Worm (Caenorhabditis elegans): ENCODE measurements around the gene dyf-7.
A peak's percentile ranks its signal among the peaks of the same experiment; 100 is the strongest.

Gene dyf-7

ce11 chrX:9737730-9738129 is 39.3 kb downstream of the dyf-7 start, which contains the start of gene F15G9.5 (continued):
- TF ChIP-seq nhr-232 (tag; optimal IDR thresholded peaks at IDR 0.05), result no peak
- no peak for TF ChIP-seq T23F11.4 (GFP tag; optimal IDR thresholded peaks at IDR 0.05)
- no peak for TF ChIP-seq ama-1 (optimal IDR thresholded peaks at IDR 0.05)
- peak; percentile 45 for TF ChIP-seq ceh-14 (tag; optimal IDR thresholded peaks at IDR 0.05)

- TF ChIP-seq unc-55 (GFP tag; optimal IDR thresholded peaks at IDR 0.05), result no peak
- TF ChIP-seq unc-42 (tag; optimal IDR thresholded peaks at IDR 0.05), result no peak
- no peak for TF ChIP-seq ttx-3 (tag; optimal IDR thresholded peaks at IDR 0.05)
- no peak for TF ChIP-seq madf-2 (tag; optimal IDR thresholded peaks at IDR 0.05)
- TF ChIP-seq nhr-11 (tag; optimal IDR thresholded peaks at IDR 0.05), result no peak
- TF ChIP-seq pha-4 (tag; optimal IDR thresholded peaks at IDR 0.05), result no peak
- TF ChIP-seq unc-3 (GFP tag; conservative IDR thresholded peaks at IDR 0.05), result no peak
- no peak for TF ChIP-seq unc-3 (tag; optimal IDR thresholded peaks at IDR 0.05)
- TF ChIP-seq nfya-1 (tag; optimal IDR thresholded peaks at IDR 0.05), result no peak
Measured at ce11 chrX:9742058-9742457, 43.6 kb downstream of the dyf-7 start.

DNA sequence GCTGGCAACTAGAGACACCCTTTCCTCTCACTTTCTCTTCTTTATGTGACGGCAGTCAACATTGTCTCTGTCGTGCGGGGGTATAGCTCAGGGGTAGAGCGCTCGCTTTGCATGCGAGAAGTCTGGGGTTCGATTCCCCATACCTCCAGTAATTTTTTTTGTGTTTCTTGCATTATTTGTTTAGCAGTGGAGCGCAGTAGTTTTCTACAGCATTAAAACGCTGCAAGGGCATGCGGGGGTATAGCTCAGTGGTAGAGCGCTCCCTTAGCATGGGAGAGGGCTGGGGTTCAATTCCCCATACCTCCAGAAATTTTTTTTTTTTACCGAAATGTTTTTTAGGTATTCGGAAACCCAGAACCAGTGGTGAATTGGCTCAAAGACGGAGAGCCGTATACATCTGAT is 45.1 kb downstream of the dyf-7 start:
- TF ChIP-seq dmd-4 (tag; optimal IDR thresholded peaks at IDR 0.05; ENCODE audit: borderline replicate concordance) (peak; percentile 95), che-1 (tag; optimal IDR thresholded peaks at IDR 0.05) (peak; percentile 95), sox-2 (GFP tag; IDR thresholded peaks at IDR 0.05) (peak; percentile 95), pqm-1 (tag; optimal IDR thresholded peaks at IDR 0.05) (peak; percentile 98), fkh-6 (tag; optimal IDR thresholded peaks at IDR 0.05) (peak; percentile 96), pag-3 (tag; optimal IDR thresholded peaks at IDR 0.05; ENCODE audit: borderline replicate concordance) (peak; percentile 94), npax-4 (tag; optimal IDR thresholded peaks at IDR 0.05) (peak; percentile 95), syd-9 (tag; optimal IDR thresholded peaks at IDR 0.05) (peak; percentile 96), ceh-6 (GFP tag; optimal IDR thresholded peaks at IDR 0.05) (peak; percentile 93), ceh-48 (tag; optimal IDR thresholded peaks at IDR 0.05) (peak; percentile 87), sdc-2 (tag; optimal IDR thresholded peaks at IDR 0.05) (peak; percentile 92), elt-2 (tag; optimal IDR thresholded peaks at IDR 0.05) (peak; percentile 99), hlh-8 (tag; optimal IDR thresholded peaks at IDR 0.05) (peak; percentile 90), T23F11.4 (GFP tag; optimal IDR thresholded peaks at IDR 0.05) (peak; percentile 92), hlh-15 (tag; optimal IDR thresholded peaks at IDR 0.05) (peak; percentile 94), elt-4 (tag; optimal IDR thresholded peaks at IDR 0.05) (peak; percentile 98), eyg-1 (tag; optimal IDR thresholded peaks at IDR 0.05) (peak; percentile 97), ztf-16 (tag; optimal IDR thresholded peaks at IDR 0.05) (peak; percentile 98), nhr-232 (tag; optimal IDR thresholded peaks at IDR 0.05) (peak; percentile 95), unc-3 (GFP tag; conservative IDR thresholded peaks at IDR 0.05) (peak; percentile 98), unc-3 (tag; optimal IDR thresholded peaks at IDR 0.05) (peak; percentile 94), K09A11.1 (tag; optimal IDR thresholded peaks at IDR 0.05; ENCODE audit: insufficient read depth) (peak; percentile 93), hlh-30 (tag; optimal IDR thresholded peaks at IDR 0.05; ENCODE audit: insufficient read depth) (peak; percentile 43), lim-6 (tag; optimal IDR thresholded peaks at IDR 0.05) (peak; percentile 88), ceh-45 (GFP tag; IDR thresholded peaks at IDR 0.05) (peak; percentile 98), zip-5 (tag; optimal IDR thresholded peaks at IDR 0.05) (peak; percentile 86), ahr-1 (tag; optimal IDR thresholded peaks at IDR 0.05) (peak; percentile 79), ceh-2 (tag; optimal IDR thresholded peaks at IDR 0.05) (peak; percentile 93), ceh-24 (tag; optimal IDR thresholded peaks at IDR 0.05) (peak; percentile 91), hlh-13 (GFP tag; optimal IDR thresholded peaks at IDR 0.05) (peak; percentile 76), tbx-2 (tag; optimal IDR thresholded peaks at IDR 0.05) (peak; percentile 95), C08G9.2 (tag; optimal IDR thresholded peaks at IDR 0.05) (peak; percentile 93), ceh-34 (tag; optimal IDR thresholded peaks at IDR 0.05) (peak; percentile 97), unc-42 (tag; optimal IDR thresholded peaks at IDR 0.05) (peak; percentile 75), lin-11 (tag; optimal IDR thresholded peaks at IDR 0.05) (peak; percentile 93), ceh-31 (tag; optimal IDR thresholded peaks at IDR 0.05) (peak; percentile 89), unc-86 (tag; optimal IDR thresholded peaks at IDR 0.05) (peak; percentile 96), nfya-1 (tag; optimal IDR thresholded peaks at IDR 0.05) (peak; percentile 77), ref-2 (tag; optimal IDR thresholded peaks at IDR 0.05) (peak; percentile 96), ttx-3 (tag; optimal IDR thresholded peaks at IDR 0.05) (peak; percentile 95), tbx-7 (tag; optimal IDR thresholded peaks at IDR 0.05) (peak; percentile 81), fkh-10 (GFP tag; optimal IDR thresholded peaks at IDR 0.05) (peak; percentile 78), mec-3 (tag; optimal IDR thresholded peaks at IDR 0.05; ENCODE audit: borderline replicate concordance) (peak; percentile 86)
